Worm (Caenorhabditis elegans) whole organism, L4/young adult: ENCODE results near the gene ZK1290.5.

ENCODE experiments used
- W03F9.2 ChIP-seq: fragments of 150-350 bp; optimal IDR thresholded peaks from 2 replicates; lab custom pipeline; 2014; ENCODE audit warnings: missing biosample characterization, missing genetic modification characterization
- dao-5 ChIP-seq: sonication (generic microtip); optimal IDR thresholded peaks from 2 replicates; lab custom pipeline; 2016; ENCODE audit warnings: missing genotype, missing genetic modification characterization, moderate library complexity, missing compliant biosample characterization
- him-1 ChIP-seq: sonication (generic microtip); optimal IDR thresholded peaks from 2 replicates; lab custom pipeline; 2016; ENCODE audit warnings: missing genotype, missing genetic modification reagents, missing genetic modification characterization, missing compliant biosample characterization

- TF ChIP-seq W03F9.2 = no peak
- no peak for TF ChIP-seq him-1 (tag; lab: Kevin White, UChicago)
- TF ChIP-seq dao-5 (tag; lab: Kevin White, UChicago) = no peak
These were observed 26.0 kb downstream of the ZK1290.5 start, which contains the start of gene ZK1290.14 for ce11 chrII:7555454-7555853.
